Worm (Caenorhabditis elegans): ENCODE results near the gene Y37D8A.5.

The Y37D8A.5 gene

DNA sequence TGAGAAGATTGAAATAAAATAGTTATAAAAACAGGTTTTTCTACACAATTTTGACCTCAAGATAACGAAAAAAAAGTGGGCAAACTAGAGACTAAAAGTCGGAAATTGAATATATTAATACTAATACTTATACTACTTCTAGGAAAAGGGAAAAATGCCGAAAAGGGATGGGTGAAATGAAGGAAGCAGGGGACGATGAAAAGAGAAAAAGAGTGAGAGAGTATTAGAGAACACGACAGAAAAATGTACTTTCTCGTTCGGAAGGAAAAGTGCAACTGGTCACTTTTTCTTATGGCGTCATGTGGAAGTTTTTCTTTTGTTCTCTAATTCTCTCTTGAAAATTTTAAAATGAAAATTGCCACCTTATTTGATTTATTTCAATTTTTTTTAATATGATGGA lies 14.0 kb downstream of the Y37D8A.5 start:
- no peak for TF ChIP-seq alr-1 (tag; optimal IDR thresholded peaks at IDR 0.05; ENCODE audit: borderline replicate concordance)
- TF ChIP-seq hlh-4 (tag; optimal IDR thresholded peaks at IDR 0.05) = no peak
- TF ChIP-seq efl-1 (optimal IDR thresholded peaks at IDR 0.05) = peak; percentile 24 to 28
- peak; percentile 27 to 89 for TF ChIP-seq efl-1 (GFP tag; optimal IDR thresholded peaks at IDR 0.05 in 1 of 2)
- peak; percentile 92 for TF ChIP-seq blmp-1 (tag; optimal IDR thresholded peaks at IDR 0.05)
- TF ChIP-seq tbx-2 (tag; optimal IDR thresholded peaks at IDR 0.05) = peak; percentile 14
- no peak for TF ChIP-seq unc-62 (GFP tag; optimal IDR thresholded peaks at IDR 0.05)
- no peak for TF ChIP-seq unc-98 (GFP tag; IDR thresholded peaks at IDR 0.05)
- TF ChIP-seq lin-13 (GFP tag; optimal IDR thresholded peaks at IDR 0.05) = peak; percentile 55
- TF ChIP-seq pag-3 (tag; optimal IDR thresholded peaks at IDR 0.05; ENCODE audit: borderline replicate concordance, insufficient read depth) = no peak
- TF ChIP-seq nhr-85 (tag) = peak; percentile 98
- no peak for TF ChIP-seq lir-3 (tag; optimal IDR thresholded peaks at IDR 0.05; ENCODE audit: poor library complexity)
- TF ChIP-seq zip-4 (GFP tag; optimal IDR thresholded peaks at IDR 0.05) = no peak
- TF ChIP-seq ceh-82 (tag; optimal IDR thresholded peaks at IDR 0.05) = no peak
- peak in 1 of 2 experiments; percentile 9 for TF ChIP-seq mdl-1 (tag; optimal IDR thresholded peaks at IDR 0.05)
- peak; percentile 30 for TF ChIP-seq skn-1 (tag; optimal IDR thresholded peaks at IDR 0.05)
- TF ChIP-seq vab-15 (tag; optimal IDR thresholded peaks at IDR 0.05) = no peak
- no peak for TF ChIP-seq irx-1 (tag; optimal IDR thresholded peaks at IDR 0.05)
- peak; percentile 44 for TF ChIP-seq swsn-7 (tag; optimal IDR thresholded peaks at IDR 0.05)
- TF ChIP-seq aly-2 (tag; optimal IDR thresholded peaks at IDR 0.05) = no peak
- peak; percentile 73 for TF ChIP-seq nhr-20 (tag; optimal IDR thresholded peaks at IDR 0.05)
- no peak for TF ChIP-seq aha-1 (tag; optimal IDR thresholded peaks at IDR 0.05)
- no peak for TF ChIP-seq zag-1 (tag; optimal IDR thresholded peaks at IDR 0.05)
- no peak for TF ChIP-seq nhr-76 (tag; optimal IDR thresholded peaks at IDR 0.05)
- no peak for TF ChIP-seq pax-3 (tag; optimal IDR thresholded peaks at IDR 0.05)
- peak; percentile 85 for TF ChIP-seq fkh-8 (tag; optimal IDR thresholded peaks at IDR 0.05)
- peak; percentile 50 for TF ChIP-seq snu-23 (GFP tag; optimal IDR thresholded peaks at IDR 0.05)
- TF ChIP-seq elt-3 (tag; optimal IDR thresholded peaks at IDR 0.05) = peak in 2 of 6 experiments; percentile 26 to 62
- no peak for TF ChIP-seq unc-30 (tag; optimal IDR thresholded peaks at IDR 0.05)
- TF ChIP-seq isw-1 (GFP tag; IDR thresholded peaks at IDR 0.05) = no peak
- no peak for TF ChIP-seq sup-37 (GFP tag; optimal IDR thresholded peaks at IDR 0.05)
- no peak for TF ChIP-seq hpl-2 (GFP tag; optimal IDR thresholded peaks at IDR 0.05)
- TF ChIP-seq mef-2 (tag; optimal IDR thresholded peaks at IDR 0.05) = no peak
- TF ChIP-seq dpl-1 (GFP tag; optimal IDR thresholded peaks at IDR 0.05) = peak; percentile 22 to 34 (median 28)
- no peak for TF ChIP-seq C04F5.9 (tag; optimal IDR thresholded peaks at IDR 0.05)
- TF ChIP-seq egl-27 (tag; optimal IDR thresholded peaks at IDR 0.05) = peak in 1 of 2 experiments; percentile 40
- TF ChIP-seq nhr-12 (tag; optimal IDR thresholded peaks at IDR 0.05) = no peak
- TF ChIP-seq elt-2 (tag; optimal IDR thresholded peaks at IDR 0.05) = peak; percentile 36
- no peak for TF ChIP-seq nhr-28 (tag; optimal IDR thresholded peaks at IDR 0.05)
- peak; percentile 18 for TF ChIP-seq xbp-1 (tag; optimal IDR thresholded peaks at IDR 0.05)
- TF ChIP-seq ceh-8 (GFP tag; optimal IDR thresholded peaks at IDR 0.05) = no peak
- TF ChIP-seq nhr-71 (tag; optimal IDR thresholded peaks at IDR 0.05) = peak; percentile 91
- peak; percentile 47 for TF ChIP-seq dsc-1 (tag; optimal IDR thresholded peaks at IDR 0.05)
- TF ChIP-seq nhr-11 (tag; optimal IDR thresholded peaks at IDR 0.05) = peak; percentile 59
- TF ChIP-seq tlp-1 (tag; optimal IDR thresholded peaks at IDR 0.05) = no peak
- no peak for TF ChIP-seq ama-1 (optimal IDR thresholded peaks at IDR 0.05)
- TF ChIP-seq sox-4 (tag; optimal IDR thresholded peaks at IDR 0.05) = peak; percentile 3
- TF ChIP-seq lin-15B (tag; optimal IDR thresholded peaks at IDR 0.05) = no peak
- no peak for TF ChIP-seq ceh-90 (tag; optimal IDR thresholded peaks at IDR 0.05)
- no peak for TF ChIP-seq fkh-4 (tag; optimal IDR thresholded peaks at IDR 0.05; ENCODE audit: borderline replicate concordance)
- TF ChIP-seq unc-86 (tag; optimal IDR thresholded peaks at IDR 0.05) = peak; percentile 62
- peak; percentile 18 for TF ChIP-seq lin-39 (tag; optimal IDR thresholded peaks at IDR 0.05)
- no peak for TF ChIP-seq nhr-84 (tag; optimal IDR thresholded peaks at IDR 0.05)
- TF ChIP-seq ztf-11 (tag; optimal IDR thresholded peaks at IDR 0.05) = no peak
